Fruit fly (Drosophila melanogaster): Measurements from ENCODE around the gene aspr.

The aspr gene

dm6 chrX:20166484-20167038 lies 18.6 kb downstream of the aspr start, which contains the start of gene CG9577 (continued):
- TF ChIP-seq CG2678 (tag; optimal IDR thresholded peaks at IDR 0.05), result no peak
- no peak for TF ChIP-seq CG8281 (tag; optimal IDR thresholded peaks at IDR 0.05)
- TF ChIP-seq CG13624 (GFP tag; optimal IDR thresholded peaks at IDR 0.05), result no peak
- no peak for TF ChIP-seq CG4328 (GFP tag; optimal IDR thresholded peaks at IDR 0.05)
- no peak for TF ChIP-seq CrebB (tag; optimal IDR thresholded peaks at IDR 0.05)
- no peak for TF ChIP-seq CG12744 (GFP tag; optimal IDR thresholded peaks at IDR 0.05)
- no peak for TF ChIP-seq CG1832 (GFP tag; optimal IDR thresholded peaks at IDR 0.05)
- no peak for TF ChIP-seq Hr3 (GFP tag; optimal IDR thresholded peaks at IDR 0.05)
- no peak for TF ChIP-seq Rfx (GFP tag; IDR thresholded peaks at IDR 0.05)
- no peak for TF ChIP-seq slou (GFP tag; optimal IDR thresholded peaks at IDR 0.05)
- TF ChIP-seq CG11504 (tag; optimal IDR thresholded peaks at IDR 0.05), result no peak
- TF ChIP-seq tin (GFP tag; optimal IDR thresholded peaks at IDR 0.05), result no peak
- TF ChIP-seq pros (GFP tag; optimal IDR thresholded peaks at IDR 0.05), result no peak
- no peak for TF ChIP-seq ato (GFP tag; IDR thresholded peaks at IDR 0.05; ENCODE audit: partially characterized antibody)
- peak; percentile 81 for TF ChIP-seq CG1603 (tag; optimal IDR thresholded peaks at IDR 0.05)
- no peak for TF ChIP-seq ase (GFP tag; IDR thresholded peaks at IDR 0.05)
- no peak for TF ChIP-seq Dip3 (GFP tag; optimal IDR thresholded peaks at IDR 0.05)
- TF ChIP-seq CG32772 (GFP tag; IDR thresholded peaks at IDR 0.05), result no peak
- no peak for TF ChIP-seq schlank (tag; optimal IDR thresholded peaks at IDR 0.05)
- no peak for TF ChIP-seq CG18476 (GFP tag; optimal IDR thresholded peaks at IDR 0.05)
- TF ChIP-seq scrt (GFP tag; optimal IDR thresholded peaks at IDR 0.05), result peak; percentile 69
- TF ChIP-seq CG11398 (GFP tag; optimal IDR thresholded peaks at IDR 0.05), result no peak
- TF ChIP-seq Sry-δ (GFP tag; optimal IDR thresholded peaks at IDR 0.05), result no peak
- TF ChIP-seq pnt (GFP tag; optimal IDR thresholded peaks at IDR 0.05), result no peak
- TF ChIP-seq z (GFP tag; IDR thresholded peaks at IDR 0.05), result no peak
- no peak for TF ChIP-seq CG3726 (GFP tag; IDR thresholded peaks at IDR 0.05)
- TF ChIP-seq nom (GFP tag; optimal IDR thresholded peaks at IDR 0.05), result peak; percentile 98
- no peak for TF ChIP-seq CG12236 (GFP tag; optimal IDR thresholded peaks at IDR 0.05)
- TF ChIP-seq Doc2 (GFP tag; IDR thresholded peaks at IDR 0.05), result no peak
- TF ChIP-seq kay (GFP tag; optimal IDR thresholded peaks at IDR 0.05), result no peak
- TF ChIP-seq dpn (GFP tag; optimal IDR thresholded peaks at IDR 0.05), result no peak
- no peak for TF ChIP-seq crp (GFP tag; optimal IDR thresholded peaks at IDR 0.05)
- peak; percentile 25 for TF ChIP-seq CG2116 (GFP tag; optimal IDR thresholded peaks at IDR 0.05)
- peak; percentile 38 for TF ChIP-seq Med (GFP tag)
- TF ChIP-seq Dref (GFP tag; IDR thresholded peaks at IDR 0.05), result peak; percentile 48
- no peak for TF ChIP-seq CG3995 (GFP tag; optimal IDR thresholded peaks at IDR 0.05)
- TF ChIP-seq CG3838 (GFP tag; optimal IDR thresholded peaks at IDR 0.05), result no peak
- no peak for TF ChIP-seq Optix (GFP tag; IDR thresholded peaks at IDR 0.05)
- TF ChIP-seq Myb (GFP tag; optimal IDR thresholded peaks at IDR 0.05), result no peak
- peak; percentile 42; the same call in 1 of the 2 replicates for TF ChIP-seq MBD-R2 (GFP tag; IDR thresholded peaks at IDR 0.05)
- no peak for TF ChIP-seq psq (GFP tag; optimal IDR thresholded peaks at IDR 0.05)
- TF ChIP-seq Ptx1 (GFP tag; IDR thresholded peaks at IDR 0.05), result no peak
- no peak for TF ChIP-seq oc (tag; optimal IDR thresholded peaks at IDR 0.05)
- no peak for TF ChIP-seq CG7745 (tag; optimal IDR thresholded peaks at IDR 0.05)
- TF ChIP-seq CG10979 (tag; optimal IDR thresholded peaks at IDR 0.05), result no peak
- TF ChIP-seq CG8388 (GFP tag; optimal IDR thresholded peaks at IDR 0.05), result no peak
- no peak for TF ChIP-seq insv (GFP tag; optimal IDR thresholded peaks at IDR 0.05)
- no peak for TF ChIP-seq Sin3A (optimal IDR thresholded peaks at IDR 0.05)
- TF ChIP-seq CG34376 (GFP tag; optimal IDR thresholded peaks at IDR 0.05), result no peak
- no peak for TF ChIP-seq CG42726 (GFP tag; IDR thresholded peaks at IDR 0.05; ENCODE audit: partially characterized antibody)
- TF ChIP-seq Max (GFP tag; optimal IDR thresholded peaks at IDR 0.05), result no peak
- TF ChIP-seq CG10321 (GFP tag; IDR thresholded peaks at IDR 0.05), result no peak

Measured in whole organism, embryonic.